Worm (Caenorhabditis elegans): ENCODE measurements around the gene set-22.

DNA sequence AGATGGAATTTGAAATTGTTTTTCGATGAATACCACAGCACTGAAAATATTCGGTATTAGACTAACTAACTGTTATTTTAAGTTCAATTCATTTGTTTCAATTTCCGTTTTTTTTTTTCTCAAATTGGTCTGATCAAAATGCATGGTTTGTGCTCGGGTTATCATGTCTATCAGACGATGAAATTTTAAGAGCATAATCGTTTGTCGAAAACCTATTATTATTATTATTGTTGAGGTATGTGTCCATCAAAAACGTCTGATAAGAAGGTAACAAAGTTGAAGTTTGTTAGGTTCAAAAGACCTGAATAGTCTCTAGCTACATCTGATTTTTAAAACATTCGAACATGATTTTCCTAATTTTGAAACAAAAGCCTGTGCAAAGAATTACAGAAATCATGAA, 47.3 kb downstream of the set-22 start:
- peak; percentile 23; the same call in 1 of the 2 replicates for TF ChIP-seq pha-4 (GFP tag; IDR thresholded peaks at IDR 0.05)
- no peak for TF ChIP-seq pha-4 (tag; optimal IDR thresholded peaks at IDR 0.05)
- TF ChIP-seq mdl-1 (tag; optimal IDR thresholded peaks at IDR 0.05): no peak
- no peak for TF ChIP-seq F49E8.2 (tag; optimal IDR thresholded peaks at IDR 0.05; ENCODE audit: borderline replicate concordance)
- TF ChIP-seq madf-5 (GFP tag; IDR thresholded peaks at IDR 0.05): no peak
- TF ChIP-seq nhr-111 (GFP tag; optimal IDR thresholded peaks at IDR 0.05): no peak
- TF ChIP-seq ces-1 (GFP tag; optimal IDR thresholded peaks at IDR 0.05): no peak
- TF ChIP-seq hlh-30 (tag; optimal IDR thresholded peaks at IDR 0.05; ENCODE audit: insufficient read depth): no peak
- no peak for TF ChIP-seq madf-9 (GFP tag; conservative IDR thresholded peaks at IDR 0.05)
- TF ChIP-seq nhr-25 (tag; optimal IDR thresholded peaks at IDR 0.05; ENCODE audit: borderline replicate concordance, insufficient read depth): no peak
- no peak for TF ChIP-seq ztf-11 (tag; optimal IDR thresholded peaks at IDR 0.05)
- TF ChIP-seq arid-1 (GFP tag; conservative IDR thresholded peaks at IDR 0.05): no peak
- TF ChIP-seq ama-1 (optimal IDR thresholded peaks at IDR 0.05): no peak
- no peak for TF ChIP-seq dpl-1 (GFP tag; optimal IDR thresholded peaks at IDR 0.05)
